Worm (Caenorhabditis elegans) whole organism, L1 larva: ENCODE data around the gene natc-2.

Experiments
- aly-2 ChIP-seq: fragments of 150-350 bp; optimal IDR thresholded peaks from 2 replicates; lab custom pipeline; 2014; ENCODE audit warnings: missing biosample characterization, missing genetic modification characterization
- ceh-8 ChIP-seq: fragments of 200-800 bp; sonication (Bioruptor generic); optimal IDR thresholded peaks from 2 replicates; lab custom pipeline; 2018; ENCODE audit warnings: mild to moderate bottlenecking, missing genetic modification characterization, moderate library complexity, missing compliant biosample characterization
- ceh-82 ChIP-seq, 3 experiments: fragments of 150-350 bp in 1 of 3; sonication (generic microtip) in 2 of 3; optimal IDR thresholded peaks; 2 replicates each; lab custom pipeline; 2014 to 2017; ENCODE audit warnings: missing biosample characterization in 3 of 3, missing genetic modification characterization in 3 of 3
- dpl-1 ChIP-seq, 3 experiments: fragments of 150-350 bp in 2 of 3; sonication (generic microtip) in 1 of 3; optimal IDR thresholded peaks; 2 replicates each; lab custom pipeline; 2014 to 2017; ENCODE audit warnings: missing biosample characterization in 3 of 3, missing genetic modification characterization in 3 of 3, missing genetic modification reagents in 3 of 3
- lin-39 ChIP-seq: fragments of 150-350 bp; optimal IDR thresholded peaks from 2 replicates; lab custom pipeline; 2014; ENCODE audit warnings: missing biosample characterization, missing genetic modification reagents, missing genetic modification characterization
- lir-3 ChIP-seq: sonication (generic microtip); optimal IDR thresholded peaks from 2 replicates; lab custom pipeline; 2016; ENCODE audit warnings: mild to moderate bottlenecking, missing genetic modification characterization, moderate library complexity, missing compliant biosample characterization; ENCODE audit not compliant: poor library complexity
- nhr-11 ChIP-seq: fragments of 150-350 bp; optimal IDR thresholded peaks from 2 replicates; lab custom pipeline; 2014; ENCODE audit warnings: missing biosample characterization, missing genetic modification characterization
- nhr-28 ChIP-seq: fragments of 150-350 bp; optimal IDR thresholded peaks from 2 replicates; lab custom pipeline; 2014; ENCODE audit warnings: missing biosample characterization, missing genetic modification characterization
- nhr-77 ChIP-seq: fragments of 150-350 bp; optimal IDR thresholded peaks from 2 replicates; lab custom pipeline; 2014; ENCODE audit warnings: missing biosample characterization, missing genetic modification characterization
- skn-1 ChIP-seq: fragments of 150-350 bp; optimal IDR thresholded peaks from 2 replicates; lab custom pipeline; 2014; ENCODE audit warnings: missing biosample characterization, missing genetic modification characterization
- sup-37 ChIP-seq: fragments of 200-800 bp; sonication (Bioruptor generic); optimal IDR thresholded peaks from 2 replicates; lab custom pipeline; 2018; ENCODE audit warnings: mild to moderate bottlenecking, missing genetic modification characterization, missing compliant biosample characterization
- tlp-1 ChIP-seq: fragments of 150-350 bp; optimal IDR thresholded peaks from 2 replicates; lab custom pipeline; 2014; ENCODE audit warnings: missing biosample characterization, missing genetic modification characterization
- unc-130 ChIP-seq: fragments of 150-350 bp; optimal IDR thresholded peaks from 2 replicates; lab custom pipeline; 2017; ENCODE audit warnings: missing biosample characterization, missing genetic modification characterization, inconsistent platforms

- TF ChIP-seq ceh-82 (tag; optimal IDR thresholded peaks at IDR 0.05; lab: Kevin White, UChicago) (no peak), ceh-8 (GFP tag; lab: Kevin White, UChicago) (no peak), nhr-77 (tag; lab: Kevin White, UChicago) (no peak), unc-130 (no peak), tlp-1 (tag; lab: Kevin White, UChicago) (no peak), lin-39 (tag; lab: Kevin White, UChicago) (no peak), sup-37 (no peak), lir-3 (tag; lab: Kevin White, UChicago) (no peak), nhr-28 (tag; lab: Kevin White, UChicago) (no peak), dpl-1 (GFP tag; optimal IDR thresholded peaks at IDR 0.05; lab: Kevin White, UChicago) (no peak), nhr-11 (tag; lab: Kevin White, UChicago) (no peak), skn-1 (tag; lab: Kevin White, UChicago) (no peak), aly-2 (tag; lab: Kevin White, UChicago) (no peak)
Measured at ce11 chrV:5287273-5287672, 13.4 kb downstream of the natc-2 start, which contains the start of gene Y49G5A.1.
